Worm (Caenorhabditis elegans) whole organism, L1 larva: ENCODE measurements around the gene C25F9.15.

Experiments used
- blmp-1 ChIP-seq: fragments of 150-350 bp; optimal IDR thresholded peaks from 2 replicates; lab custom pipeline; 2014; ENCODE audit warnings: missing biosample characterization, missing genetic modification characterization
- ceh-82 ChIP-seq, 3 experiments: fragments of 150-350 bp in 1 of 3; sonication (generic microtip) in 2 of 3; optimal IDR thresholded peaks; 2 replicates each; lab custom pipeline; 2014 to 2017; ENCODE audit warnings: missing biosample characterization in 3 of 3, missing genetic modification characterization in 3 of 3
- mdl-1 ChIP-seq, 2 experiments: fragments of 150-350 bp; optimal IDR thresholded peaks; 2 replicates each; lab custom pipeline; 2014 to 2017; ENCODE audit warnings: missing biosample characterization in 2 of 2, missing genetic modification characterization in 2 of 2, inconsistent platforms in 1 of 2
- nhr-11 ChIP-seq: fragments of 150-350 bp; optimal IDR thresholded peaks from 2 replicates; lab custom pipeline; 2014; ENCODE audit warnings: missing biosample characterization, missing genetic modification characterization
- tbx-2 ChIP-seq: sonication (generic microtip); optimal IDR thresholded peaks from 2 replicates; lab custom pipeline; 2016; ENCODE audit warnings: missing genetic modification characterization, missing compliant biosample characterization
- unc-98 ChIP-seq: fragments of 200-800 bp; sonication (Bioruptor generic); IDR thresholded peaks from 2 replicates; pipeline ENCODE4 v1.3.6; 2022; ENCODE audit warnings: missing genetic modification characterization, missing compliant biosample characterization

DNA sequence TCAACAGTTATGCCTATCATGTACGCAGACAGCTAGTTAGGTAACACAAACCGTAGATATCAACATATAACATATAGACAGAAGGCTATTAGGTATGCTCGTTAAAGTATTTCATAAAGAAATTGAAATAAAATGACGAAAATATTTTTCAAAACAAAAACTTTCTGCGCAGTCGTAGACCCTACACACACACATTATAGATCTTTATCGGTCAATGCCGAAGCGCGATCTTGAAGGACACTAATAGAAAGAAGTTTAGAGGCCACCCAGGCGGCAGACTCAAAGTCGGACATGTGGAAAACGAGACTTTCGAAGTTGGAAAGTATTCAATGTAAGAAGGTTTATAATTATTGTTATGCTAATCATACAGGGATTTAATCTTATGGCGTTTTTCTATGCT is 11.0 kb downstream of the C25F9.15 start:
- TF ChIP-seq tbx-2 (tag; lab: Kevin White, UChicago) (no peak), mdl-1 (tag; optimal IDR thresholded peaks at IDR 0.05; lab: Kevin White, UChicago) (no peak), nhr-11 (tag; lab: Kevin White, UChicago) (no peak), blmp-1 (tag; lab: Kevin White, UChicago) (peak; percentile 57), unc-98 (GFP tag; lab: Robert Waterston, UW) (no peak), ceh-82 (tag; optimal IDR thresholded peaks at IDR 0.05; lab: Kevin White, UChicago) (no peak)
